Fruit fly (Drosophila melanogaster) whole organism, prepupa: ENCODE data around the gene Alg2.

Experiments
- Blimp-1 ChIP-seq: fragments of 200-800 bp; sonication (Bioruptor generic); optimal IDR thresholded peaks from 3 replicates; lab custom pipeline; 2017; ENCODE audit warnings: missing biosample characterization, missing genetic modification characterization, mild to moderate bottlenecking, moderate library complexity, missing genetic modification reagents
- CG10631 ChIP-seq: fragments of 200-800 bp; sonication (Bioruptor generic); optimal IDR thresholded peaks from 2 replicates; lab custom pipeline; 2016; ENCODE audit warnings: missing biosample characterization, missing genetic modification characterization
- CG10669 ChIP-seq: fragments of 200-800 bp; sonication (Bioruptor generic); optimal IDR thresholded peaks from 3 replicates; lab custom pipeline; 2018; ENCODE audit warnings: missing biosample characterization, mild to moderate bottlenecking, missing genetic modification characterization, moderate library complexity
- CG11294 ChIP-seq: fragments of 200-800 bp; sonication (Bioruptor generic); IDR thresholded peaks from 2 replicates; pipeline ENCODE4 v1.3.6; 2022; ENCODE audit warnings: missing biosample characterization, missing genetic modification characterization
- CG11762 ChIP-seq: fragments of 200-800 bp; sonication (Bioruptor generic); optimal IDR thresholded peaks from 3 replicates; lab custom pipeline; 2016; ENCODE audit warnings: missing biosample characterization, missing genetic modification characterization; ENCODE audit not compliant: insufficient read depth
- CG11902 ChIP-seq: fragments of 200-800 bp; sonication (Bioruptor generic); optimal IDR thresholded peaks from 3 replicates; lab custom pipeline; 2016; ENCODE audit warnings: missing biosample characterization, missing genetic modification characterization
- CG15336 ChIP-seq: fragments of 200-800 bp; sonication (Bioruptor generic); IDR thresholded peaks from 2 replicates; pipeline ENCODE4 v1.3.6; 2022; ENCODE audit warnings: missing biosample characterization, missing genetic modification characterization
- CG16779 ChIP-seq: fragments of 200-800 bp; sonication (Bioruptor generic); optimal IDR thresholded peaks from 3 replicates; lab custom pipeline; 2017; ENCODE audit warnings: missing biosample characterization, mild to moderate bottlenecking, missing genetic modification characterization
- CG32006 ChIP-seq: fragments of 200-800 bp; sonication (Bioruptor generic); optimal IDR thresholded peaks from 3 replicates; lab custom pipeline; 2017; ENCODE audit warnings: missing biosample characterization, mild to moderate bottlenecking, missing genetic modification characterization
- CG34406 ChIP-seq: fragments of 200-800 bp; sonication (Bioruptor generic); optimal IDR thresholded peaks from 3 replicates; lab custom pipeline; 2016; ENCODE audit warnings: missing biosample characterization, missing genetic modification characterization
- CG3919 ChIP-seq: fragments of 200-800 bp; sonication (Bioruptor generic); optimal IDR thresholded peaks from 3 replicates; lab custom pipeline; 2016; ENCODE audit warnings: missing biosample characterization, missing genetic modification characterization
- CG4318 ChIP-seq: fragments of 200-800 bp; sonication (Bioruptor generic); optimal IDR thresholded peaks from 3 replicates; lab custom pipeline; 2017; ENCODE audit warnings: missing biosample characterization, mild to moderate bottlenecking, missing genetic modification characterization
- CG6163 ChIP-seq: fragments of 200-800 bp; sonication (Bioruptor generic); IDR thresholded peaks from 3 replicates; pipeline ENCODE4 v1.3.6; 2022; ENCODE audit warnings: missing biosample characterization, missing genetic modification characterization
- CG6276 ChIP-seq: fragments of 200-800 bp; sonication (Bioruptor generic); optimal IDR thresholded peaks from 2 replicates; lab custom pipeline; 2017; ENCODE audit warnings: missing biosample characterization, mild to moderate bottlenecking, missing genetic modification characterization
- CG6792 ChIP-seq: fragments of 200-800 bp; sonication (Bioruptor generic); optimal IDR thresholded peaks from 3 replicates; lab custom pipeline; 2016; ENCODE audit warnings: missing biosample characterization, missing genetic modification characterization
- CG6808 ChIP-seq: fragments of 200-800 bp; sonication (Bioruptor generic); optimal IDR thresholded peaks from 3 replicates; lab custom pipeline; 2017; ENCODE audit warnings: missing biosample characterization, missing genetic modification characterization, mild to moderate bottlenecking, moderate library complexity, missing genetic modification reagents
- CG6854 ChIP-seq: fragments of 200-800 bp; sonication (Bioruptor generic); optimal IDR thresholded peaks from 2 replicates; lab custom pipeline; 2017; ENCODE audit warnings: missing biosample characterization, mild to moderate bottlenecking, missing genetic modification characterization
- CG7368 ChIP-seq: fragments of 200-800 bp; sonication (Bioruptor generic); optimal IDR thresholded peaks from 3 replicates; lab custom pipeline; 2016; ENCODE audit warnings: missing biosample characterization, missing genetic modification characterization
- CG8319 ChIP-seq: fragments of 200-800 bp; sonication (Bioruptor generic); optimal IDR thresholded peaks from 3 replicates; lab custom pipeline; 2016; ENCODE audit warnings: missing biosample characterization, missing genetic modification characterization
- CG8632 ChIP-seq: fragments of 200-800 bp; sonication (Bioruptor generic); optimal IDR thresholded peaks from 3 replicates; lab custom pipeline; 2016; ENCODE audit warnings: missing biosample characterization, missing genetic modification characterization
- CG9139 ChIP-seq: fragments of 200-800 bp; sonication (Bioruptor generic); optimal IDR thresholded peaks from 3 replicates; lab custom pipeline; 2017; ENCODE audit warnings: missing biosample characterization, mild to moderate bottlenecking, missing genetic modification characterization
- Eip75B ChIP-seq: fragments of 200-800 bp; sonication (Bioruptor generic); optimal IDR thresholded peaks from 3 replicates; lab custom pipeline; 2016; ENCODE audit warnings: missing biosample characterization, missing genetic modification characterization
- Eip78C ChIP-seq: fragments of 200-800 bp; sonication (Bioruptor generic); peaks from one replicate; lab custom pipeline; 2016; ENCODE audit warnings: missing biosample characterization, missing genetic modification characterization
- Eip93F ChIP-seq: fragments of 200-800 bp; sonication (Bioruptor generic); optimal IDR thresholded peaks from 2 replicates; lab custom pipeline; 2016; ENCODE audit warnings: missing biosample characterization, mild to moderate bottlenecking, missing genetic modification characterization
- Ets21C ChIP-seq: fragments of 200-800 bp; sonication (Bioruptor generic); optimal IDR thresholded peaks from 3 replicates; lab custom pipeline; 2016; ENCODE audit warnings: missing biosample characterization, missing genetic modification characterization
- Hr38 ChIP-seq: sonication (Bioruptor generic); optimal IDR thresholded peaks from 2 replicates; lab custom pipeline; 2016; ENCODE audit warnings: missing biosample characterization, missing genetic modification characterization
- Hr4 ChIP-seq: fragments of 200-800 bp; sonication (Bioruptor generic); optimal IDR thresholded peaks from 3 replicates; lab custom pipeline; 2016; ENCODE audit warnings: missing biosample characterization, missing genetic modification characterization
- Lpt ChIP-seq: fragments of 200-800 bp; sonication (Bioruptor generic); optimal IDR thresholded peaks from 3 replicates; lab custom pipeline; 2016; ENCODE audit warnings: missing biosample characterization, missing genetic modification characterization
- Smox ChIP-seq: fragments of 200-800 bp; sonication (Bioruptor generic); optimal IDR thresholded peaks from 3 replicates; lab custom pipeline; 2016; ENCODE audit warnings: missing biosample characterization, missing genetic modification characterization
- Sox102F ChIP-seq: fragments of 200-800 bp; sonication (Bioruptor generic); optimal IDR thresholded peaks from 2 replicates; lab custom pipeline; 2016; ENCODE audit warnings: missing biosample characterization, mild to moderate bottlenecking, missing genetic modification characterization
- Sox15 ChIP-seq: fragments of 200-800 bp; sonication (Bioruptor generic); optimal IDR thresholded peaks from 3 replicates; lab custom pipeline; 2016; ENCODE audit warnings: missing biosample characterization, missing genetic modification characterization
- acj6 ChIP-seq: fragments of 200-800 bp; sonication (Bioruptor generic); optimal IDR thresholded peaks from 3 replicates; lab custom pipeline; 2016; ENCODE audit warnings: missing biosample characterization, missing genetic modification characterization
- dac ChIP-seq: fragments of 200-800 bp; sonication (Bioruptor generic); optimal IDR thresholded peaks from 2 replicates; lab custom pipeline; 2017; ENCODE audit warnings: missing biosample characterization, mild to moderate bottlenecking, missing genetic modification characterization
- dsx ChIP-seq: fragments of 200-800 bp; optimal IDR thresholded peaks from 3 replicates; lab custom pipeline; 2019; ENCODE audit warnings: missing biosample characterization, mild to moderate bottlenecking, missing genetic modification characterization, moderate library complexity; ENCODE audit not compliant: poor library complexity, severe bottlenecking
- eg ChIP-seq: fragments of 200-800 bp; sonication (Bioruptor generic); IDR thresholded peaks from 3 replicates; pipeline ENCODE4 v1.3.6; 2022; ENCODE audit warnings: missing biosample characterization, missing genetic modification characterization
- esn ChIP-seq: fragments of 200-800 bp; sonication (Bioruptor generic); optimal IDR thresholded peaks from 2 replicates; lab custom pipeline; 2016; ENCODE audit warnings: missing biosample characterization, mild to moderate bottlenecking, missing genetic modification characterization, moderate library complexity
- fd59A ChIP-seq: fragments of 200-800 bp; sonication (Bioruptor generic); optimal IDR thresholded peaks from 2 replicates; lab custom pipeline; 2017; ENCODE audit warnings: missing biosample characterization, mild to moderate bottlenecking, missing genetic modification characterization, missing genetic modification reagents
- fd85E ChIP-seq: fragments of 200-800 bp; sonication (Bioruptor generic); optimal IDR thresholded peaks from 3 replicates; lab custom pipeline; 2016; ENCODE audit warnings: missing biosample characterization, missing genetic modification characterization
- fkh ChIP-seq: fragments of 200-800 bp; sonication (Bioruptor generic); optimal IDR thresholded peaks from 3 replicates; lab custom pipeline; 2017; ENCODE audit warnings: missing biosample characterization, mild to moderate bottlenecking, missing genetic modification characterization, moderate library complexity
- lz ChIP-seq: fragments of 200-800 bp; sonication (Bioruptor generic); optimal IDR thresholded peaks from 3 replicates; lab custom pipeline; 2016; ENCODE audit warnings: missing biosample characterization, missing genetic modification characterization
- net ChIP-seq: fragments of 200-800 bp; sonication (Bioruptor generic); optimal IDR thresholded peaks from 3 replicates; lab custom pipeline; 2016; ENCODE audit warnings: missing biosample characterization, missing genetic modification characterization
- pdm3 ChIP-seq: fragments of 200-800 bp; sonication (Bioruptor generic); optimal IDR thresholded peaks from 3 replicates; lab custom pipeline; 2016; ENCODE audit warnings: missing biosample characterization, missing genetic modification characterization
- salr ChIP-seq, 2 experiments: fragments of 200-800 bp; sonication (Bioruptor generic); optimal IDR thresholded peaks; 3 replicates each; lab custom pipeline; 2016 to 2018; ENCODE audit warnings: missing biosample characterization in 2 of 2, missing genetic modification characterization in 2 of 2, mild to moderate bottlenecking in 1 of 2
- spab ChIP-seq: fragments of 200-800 bp; sonication (Bioruptor generic); optimal IDR thresholded peaks from 2 replicates; lab custom pipeline; 2017; ENCODE audit warnings: missing biosample characterization, mild to moderate bottlenecking, missing genetic modification characterization, missing genetic modification reagents
- ss ChIP-seq, 2 experiments: fragments of 200-800 bp; sonication (Bioruptor generic); optimal IDR thresholded peaks; 2 replicates in 1 of 2; 3 replicates in 1 of 2; lab custom pipeline; 2017 to 2018; ENCODE audit warnings: mild to moderate bottlenecking in 2 of 2, missing biosample characterization in 2 of 2, missing genetic modification characterization in 2 of 2, moderate library complexity in 1 of 2
- svp ChIP-seq: fragments of 200-800 bp; sonication (Bioruptor generic); peaks from one replicate; lab custom pipeline; 2016; ENCODE audit warnings: missing biosample characterization, missing genetic modification characterization
- topi ChIP-seq: fragments of 200-800 bp; sonication (Bioruptor generic); optimal IDR thresholded peaks from 3 replicates; lab custom pipeline; 2016; ENCODE audit warnings: missing biosample characterization, missing genetic modification characterization
- vri ChIP-seq: fragments of 200-800 bp; sonication (Bioruptor generic); optimal IDR thresholded peaks from 3 replicates; lab custom pipeline; 2016; ENCODE audit warnings: missing biosample characterization, mild to moderate bottlenecking, missing genetic modification characterization

Gene Alg2

DNA sequence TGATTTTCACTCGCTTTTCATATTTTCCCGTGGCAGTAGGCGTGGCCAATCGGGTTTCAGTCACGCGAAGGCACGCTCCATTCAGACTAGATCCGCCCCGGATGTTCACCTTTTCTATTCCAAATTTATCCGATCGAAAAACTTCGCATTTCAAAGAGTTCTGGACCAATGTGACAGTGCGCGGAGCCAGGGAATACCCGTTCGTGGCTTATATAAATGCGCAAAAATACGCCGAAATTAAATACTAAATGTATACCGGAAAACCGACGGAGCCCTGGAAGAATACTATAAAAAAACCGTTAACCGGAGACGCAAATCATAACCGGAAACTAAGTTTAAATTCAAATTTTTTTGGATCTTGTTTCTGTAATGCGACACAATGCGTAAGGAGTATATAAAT, 16.1 kb upstream of the Alg2 start, which contains the start of gene promL (continued):
- TF ChIP-seq CG11902 (GFP tag; lab: Kevin White, UChicago), result no peak
- TF ChIP-seq CG6792 (GFP tag; lab: Kevin White, UChicago), result no peak
- peak; percentile 72 for TF ChIP-seq dsx (GFP tag; lab: Kevin White, UChicago)
- TF ChIP-seq net (GFP tag; lab: Kevin White, UChicago), result peak; percentile 39
- no peak for TF ChIP-seq Sox15 (GFP tag; lab: Kevin White, UChicago)
- no peak for TF ChIP-seq pdm3
- TF ChIP-seq eg (GFP tag; lab: Robert Waterston, UW), result peak; percentile 62; the same call in 2 of the 3 replicates
- TF ChIP-seq CG9139 (GFP tag; lab: Kevin White, UChicago), result no peak
- TF ChIP-seq CG6163 (GFP tag; lab: Robert Waterston, UW), result peak; percentile 74
- TF ChIP-seq Hr38 (GFP tag; lab: Kevin White, UChicago), result no peak
- no peak for TF ChIP-seq Smox (GFP tag; lab: Kevin White, UChicago)
- TF ChIP-seq fd85E (GFP tag; lab: Kevin White, UChicago), result no peak
- no peak for TF ChIP-seq Blimp-1
- TF ChIP-seq salr (GFP tag; optimal IDR thresholded peaks at IDR 0.05; lab: Kevin White, UChicago), result peak in 1 of 2 experiments; percentile 8
- TF ChIP-seq CG10669 (GFP tag; lab: Kevin White, UChicago), result peak; percentile 6
- TF ChIP-seq CG10631, result no peak

DNA sequence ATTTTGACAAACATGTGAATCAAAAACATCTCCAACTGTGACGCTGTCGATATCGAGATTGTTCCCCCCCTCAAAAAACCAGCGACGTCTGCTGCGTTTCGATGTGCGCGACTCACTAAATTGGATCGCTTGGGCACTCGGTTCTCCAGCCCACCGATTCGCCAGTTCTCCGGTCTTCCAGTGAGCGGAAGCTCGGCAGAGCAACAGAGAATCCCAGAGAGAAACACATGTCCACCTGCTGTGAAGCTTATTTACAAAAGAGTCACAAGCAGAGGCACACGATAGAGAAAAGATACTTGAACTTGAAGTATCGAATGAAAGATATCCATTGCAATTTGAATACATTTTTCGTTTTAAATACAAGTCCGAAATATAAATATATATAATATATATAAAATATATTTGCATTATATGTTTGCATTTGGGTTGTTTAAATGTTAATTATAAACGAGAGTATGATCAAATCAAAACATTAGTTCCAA, 9.5 kb upstream of the Alg2 start:
- no peak for TF ChIP-seq Eip75B (GFP tag; lab: Kevin White, UChicago)
- no peak for TF ChIP-seq Eip93F (GFP tag; lab: Kevin White, UChicago)
- peak; percentile 0 for TF ChIP-seq vri (GFP tag; lab: Kevin White, UChicago)
- no peak for TF ChIP-seq CG32006 (GFP tag; lab: Kevin White, UChicago)
- TF ChIP-seq CG11902 (GFP tag; lab: Kevin White, UChicago), result no peak
- no peak for TF ChIP-seq CG6163 (GFP tag; lab: Robert Waterston, UW)
- peak; percentile 9 for TF ChIP-seq CG3919 (GFP tag; lab: Kevin White, UChicago)
- no peak for TF ChIP-seq spab (GFP tag; lab: Kevin White, UChicago)
- TF ChIP-seq CG8319 (GFP tag; lab: Kevin White, UChicago), result no peak
- no peak for TF ChIP-seq CG10631
- TF ChIP-seq Hr4 (GFP tag; lab: Kevin White, UChicago), result no peak
- peak; percentile 25 for TF ChIP-seq dsx (GFP tag; lab: Kevin White, UChicago)
- TF ChIP-seq CG34406, result no peak
- no peak for TF ChIP-seq fd59A
- no peak for TF ChIP-seq svp (GFP tag; lab: Kevin White, UChicago)
- no peak for TF ChIP-seq CG7368 (GFP tag; lab: Kevin White, UChicago)
- TF ChIP-seq eg (GFP tag; lab: Robert Waterston, UW), result no peak
- no peak for TF ChIP-seq Lpt
- TF ChIP-seq Sox15 (GFP tag; lab: Kevin White, UChicago), result no peak
- TF ChIP-seq pdm3, result no peak
- peak; percentile 18 for TF ChIP-seq CG6808 (GFP tag; lab: Kevin White, UChicago)
- no peak for TF ChIP-seq CG11762
- peak; percentile 82 for TF ChIP-seq fkh (GFP tag; lab: Kevin White, UChicago)
- TF ChIP-seq Smox (GFP tag; lab: Kevin White, UChicago), result no peak
- peak in 1 of 2 experiments; percentile 30 for TF ChIP-seq ss (GFP tag; optimal IDR thresholded peaks at IDR 0.05; lab: Kevin White, UChicago)
- peak; percentile 26 for TF ChIP-seq Sox102F (GFP tag; lab: Kevin White, UChicago)
- TF ChIP-seq Ets21C, result no peak
- TF ChIP-seq lz (GFP tag; lab: Kevin White, UChicago), result no peak
- TF ChIP-seq Eip78C (GFP tag; lab: Kevin White, UChicago), result peak; percentile 68
- TF ChIP-seq CG15336, result no peak
- no peak for TF ChIP-seq CG11294 (GFP tag; lab: Robert Waterston, UW)
- no peak for TF ChIP-seq esn
- TF ChIP-seq dac (GFP tag; lab: Kevin White, UChicago), result no peak
- TF ChIP-seq acj6, result no peak
- no peak for TF ChIP-seq fd85E (GFP tag; lab: Kevin White, UChicago)
- TF ChIP-seq CG8632, result no peak
- TF ChIP-seq CG16779 (tag; lab: Kevin White, UChicago), result peak; percentile 23
- TF ChIP-seq CG6854 (GFP tag; lab: Kevin White, UChicago), result peak; percentile 18
- no peak for TF ChIP-seq topi (GFP tag; lab: Kevin White, UChicago)
- no peak for TF ChIP-seq CG4318 (GFP tag; lab: Kevin White, UChicago)
- no peak for TF ChIP-seq CG6276
- peak; percentile 57 for TF ChIP-seq CG9139 (GFP tag; lab: Kevin White, UChicago)
- TF ChIP-seq Blimp-1, result no peak
